Worm (Caenorhabditis elegans) whole organism, L3 larva: Measurements from ENCODE around the gene bgal-2.

Source experiments
- R02D3.7 ChIP-seq: fragments of 150-350 bp; optimal IDR thresholded peaks from 2 replicates; lab custom pipeline; 2014; ENCODE audit warnings: missing biosample characterization, missing genetic modification characterization
- ZK546.5 ChIP-seq: sonication (generic microtip); optimal IDR thresholded peaks from 2 replicates; lab custom pipeline; 2017; ENCODE audit warnings: missing biosample characterization, missing genetic modification characterization
- aly-2 ChIP-seq: fragments of 150-350 bp; optimal IDR thresholded peaks from 2 replicates; lab custom pipeline; 2014; ENCODE audit warnings: missing biosample characterization, missing genetic modification characterization
- ama-1 ChIP-seq: fragments of 150-350 bp; optimal IDR thresholded peaks from 2 replicates; lab custom pipeline; 2018
- ceh-16 ChIP-seq: sonication (generic microtip); optimal IDR thresholded peaks from 2 replicates; lab custom pipeline; 2017; ENCODE audit warnings: missing biosample characterization, missing genetic modification characterization
- ceh-28 ChIP-seq: fragments of 150-350 bp; optimal IDR thresholded peaks from 2 replicates; lab custom pipeline; 2014; ENCODE audit warnings: missing biosample characterization, missing genetic modification reagents, missing genetic modification characterization
- ceh-82 ChIP-seq: fragments of 150-350 bp; optimal IDR thresholded peaks from 2 replicates; lab custom pipeline; 2014; ENCODE audit warnings: missing biosample characterization, missing genetic modification characterization
- ceh-9 ChIP-seq: sonication (generic microtip); optimal IDR thresholded peaks from 2 replicates; lab custom pipeline; 2018; ENCODE audit warnings: missing biosample characterization, missing genetic modification characterization
- daf-12 ChIP-seq: fragments of 150-350 bp; optimal IDR thresholded peaks from 2 replicates; lab custom pipeline; 2014; ENCODE audit warnings: missing biosample characterization, missing genetic modification reagents, missing genetic modification characterization
- egl-27 ChIP-seq: sonication (generic microtip); optimal IDR thresholded peaks from 4 replicates; lab custom pipeline; 2017; ENCODE audit warnings: missing biosample characterization, missing genetic modification reagents, missing genetic modification characterization
- egl-5 ChIP-seq: fragments of 150-350 bp; optimal IDR thresholded peaks from 2 replicates; lab custom pipeline; 2017; ENCODE audit warnings: missing biosample characterization, missing genetic modification reagents, missing genetic modification characterization, inconsistent platforms
- elt-1 ChIP-seq: fragments of 150-350 bp; optimal IDR thresholded peaks from 2 replicates; lab custom pipeline; 2014; ENCODE audit warnings: missing biosample characterization, missing genetic modification characterization
- elt-2 ChIP-seq: sonication (generic microtip); optimal IDR thresholded peaks from 2 replicates; lab custom pipeline; 2016; ENCODE audit warnings: missing genetic modification reagents, mild to moderate bottlenecking, missing genetic modification characterization, missing compliant biosample characterization
- elt-3 ChIP-seq, 3 experiments: fragments of 150-350 bp in 1 of 3; sonication (generic microtip) in 2 of 3; optimal IDR thresholded peaks; 2 replicates in 2 of 3; 4 replicates in 1 of 3; lab custom pipeline; 2014 to 2017; ENCODE audit warnings: missing biosample characterization in 3 of 3, missing genetic modification characterization in 3 of 3
- eor-1 ChIP-seq, 2 experiments: fragments of 150-350 bp; optimal IDR thresholded peaks; 2 replicates each; lab custom pipeline; 2014 to 2018; ENCODE audit warnings: missing biosample characterization in 2 of 2, missing genetic modification characterization in 2 of 2
- fkh-10 ChIP-seq: sonication (generic microtip); optimal IDR thresholded peaks from 2 replicates; lab custom pipeline; 2017; ENCODE audit warnings: missing biosample characterization, missing genetic modification reagents, missing genetic modification characterization
- fkh-2 ChIP-seq: fragments of 150-350 bp; optimal IDR thresholded peaks from 2 replicates; lab custom pipeline; 2014; ENCODE audit warnings: missing biosample characterization, missing genetic modification reagents, missing genetic modification characterization
- fos-1 ChIP-seq: fragments of 150-350 bp; optimal IDR thresholded peaks from 2 replicates; lab custom pipeline; 2014; ENCODE audit warnings: missing biosample characterization, missing genetic modification characterization
- hmg-11 ChIP-seq: sonication (generic microtip); optimal IDR thresholded peaks from 2 replicates; lab custom pipeline; 2016; ENCODE audit warnings: missing genetic modification characterization, missing compliant biosample characterization
- jun-1 ChIP-seq: fragments of 150-350 bp; optimal IDR thresholded peaks from 2 replicates; lab custom pipeline; 2014; ENCODE audit warnings: missing biosample characterization, missing genetic modification reagents, missing genetic modification characterization
- lin-15B ChIP-seq: fragments of 150-350 bp; optimal IDR thresholded peaks from 2 replicates; lab custom pipeline; 2014; ENCODE audit warnings: missing biosample characterization, missing genetic modification characterization
- lin-39 ChIP-seq: fragments of 150-350 bp; optimal IDR thresholded peaks from 2 replicates; lab custom pipeline; 2018; ENCODE audit warnings: missing biosample characterization, missing genetic modification reagents, missing genetic modification characterization
- lsy-12 ChIP-seq: sonication (generic microtip); optimal IDR thresholded peaks from 2 replicates; lab custom pipeline; 2016; ENCODE audit warnings: mild to moderate bottlenecking, missing genetic modification characterization, missing compliant biosample characterization
- mdl-1 ChIP-seq: fragments of 150-350 bp; optimal IDR thresholded peaks from 2 replicates; lab custom pipeline; 2014; ENCODE audit warnings: missing biosample characterization, missing genetic modification characterization
- mml-1 ChIP-seq: fragments of 150-350 bp; sonication (generic microtip); optimal IDR thresholded peaks from 3 replicates; lab custom pipeline; 2014; ENCODE audit warnings: missing biosample characterization, missing genetic modification characterization
- nfya-1 ChIP-seq: sonication (generic microtip); optimal IDR thresholded peaks from 2 replicates; lab custom pipeline; 2017; ENCODE audit warnings: missing genetic modification characterization, mild to moderate bottlenecking, missing compliant biosample characterization, antibody characterized with exemption, moderate library complexity; ENCODE audit not compliant: insufficient read depth
- nhr-11 ChIP-seq: fragments of 150-350 bp; optimal IDR thresholded peaks from 2 replicates; lab custom pipeline; 2014; ENCODE audit warnings: missing biosample characterization, missing genetic modification characterization
- nhr-12 ChIP-seq: fragments of 150-350 bp; optimal IDR thresholded peaks from 2 replicates; lab custom pipeline; 2014; ENCODE audit warnings: missing biosample characterization, missing genetic modification characterization
- nhr-23 ChIP-seq: fragments of 150-350 bp; optimal IDR thresholded peaks from 2 replicates; lab custom pipeline; 2014; ENCODE audit warnings: missing biosample characterization, missing genetic modification reagents, missing genetic modification characterization
- nhr-237 ChIP-seq: fragments of 150-350 bp; optimal IDR thresholded peaks from 2 replicates; lab custom pipeline; 2014; ENCODE audit warnings: missing biosample characterization, missing genetic modification characterization
- nhr-25 ChIP-seq: sonication (generic microtip); optimal IDR thresholded peaks from 2 replicates; lab custom pipeline; 2017; ENCODE audit warnings: missing biosample characterization, missing genetic modification characterization
- nhr-28 ChIP-seq: fragments of 150-350 bp; optimal IDR thresholded peaks from 2 replicates; lab custom pipeline; 2014; ENCODE audit warnings: missing biosample characterization, missing genetic modification characterization
- nhr-43 ChIP-seq: sonication (generic microtip); optimal IDR thresholded peaks from 2 replicates; lab custom pipeline; 2016; ENCODE audit warnings: mild to moderate bottlenecking, missing genetic modification characterization, missing compliant biosample characterization; ENCODE audit not compliant: poor library complexity, severe bottlenecking
- nhr-67 ChIP-seq: fragments of 150-350 bp; optimal IDR thresholded peaks from 2 replicates; lab custom pipeline; 2014; ENCODE audit warnings: missing biosample characterization, missing genetic modification characterization
- nhr-76 ChIP-seq: fragments of 150-350 bp; sonication (generic microtip); optimal IDR thresholded peaks from 5 replicates; lab custom pipeline; 2014; ENCODE audit warnings: missing biosample characterization, missing genetic modification characterization
- nhr-77 ChIP-seq: fragments of 150-350 bp; optimal IDR thresholded peaks from 2 replicates; lab custom pipeline; 2014; ENCODE audit warnings: missing biosample characterization, missing genetic modification characterization
- pha-4 ChIP-seq: fragments of 150-350 bp; optimal IDR thresholded peaks from 2 replicates; lab custom pipeline; 2014; ENCODE audit warnings: missing biosample characterization, missing genetic modification reagents, missing genetic modification characterization
- pqm-1 ChIP-seq: fragments of 150-350 bp; optimal IDR thresholded peaks from 2 replicates; lab custom pipeline; 2017; ENCODE audit warnings: missing biosample characterization, missing genetic modification characterization, inconsistent platforms
- sea-2 ChIP-seq: fragments of 150-350 bp; sonication (generic microtip); optimal IDR thresholded peaks from 4 replicates; lab custom pipeline; 2014; ENCODE audit warnings: missing biosample characterization, missing genetic modification reagents, missing genetic modification characterization
- skn-1 ChIP-seq: fragments of 150-350 bp; optimal IDR thresholded peaks from 2 replicates; lab custom pipeline; 2014; ENCODE audit warnings: missing biosample characterization, missing genetic modification characterization
- snpc-4 ChIP-seq: fragments of 150-350 bp; optimal IDR thresholded peaks from 2 replicates; lab custom pipeline; 2014; ENCODE audit warnings: missing biosample characterization, missing genetic modification characterization
- tbx-2 ChIP-seq: sonication (generic microtip); optimal IDR thresholded peaks from 2 replicates; lab custom pipeline; 2016; ENCODE audit warnings: mild to moderate bottlenecking, missing genetic modification characterization, missing compliant biosample characterization
- unc-39 ChIP-seq: sonication (generic microtip); optimal IDR thresholded peaks from 4 replicates; lab custom pipeline; 2017; ENCODE audit warnings: missing biosample characterization, missing genetic modification characterization
- unc-62 ChIP-seq: fragments of 150-350 bp; sonication (generic microtip); optimal IDR thresholded peaks from 4 replicates; lab custom pipeline; 2014; ENCODE audit warnings: missing biosample characterization, missing genetic modification reagents, missing genetic modification characterization
- zag-1 ChIP-seq: fragments of 150-350 bp; optimal IDR thresholded peaks from 2 replicates; lab custom pipeline; 2014; ENCODE audit warnings: missing biosample characterization, missing genetic modification characterization
- ztf-11 ChIP-seq: fragments of 150-350 bp; optimal IDR thresholded peaks from 2 replicates; lab custom pipeline; 2014; ENCODE audit warnings: missing biosample characterization, missing genetic modification characterization
- ztf-4 ChIP-seq: fragments of 150-350 bp; optimal IDR thresholded peaks from 2 replicates; lab custom pipeline; 2014; ENCODE audit warnings: missing biosample characterization, missing genetic modification characterization

The bgal-2 gene

DNA sequence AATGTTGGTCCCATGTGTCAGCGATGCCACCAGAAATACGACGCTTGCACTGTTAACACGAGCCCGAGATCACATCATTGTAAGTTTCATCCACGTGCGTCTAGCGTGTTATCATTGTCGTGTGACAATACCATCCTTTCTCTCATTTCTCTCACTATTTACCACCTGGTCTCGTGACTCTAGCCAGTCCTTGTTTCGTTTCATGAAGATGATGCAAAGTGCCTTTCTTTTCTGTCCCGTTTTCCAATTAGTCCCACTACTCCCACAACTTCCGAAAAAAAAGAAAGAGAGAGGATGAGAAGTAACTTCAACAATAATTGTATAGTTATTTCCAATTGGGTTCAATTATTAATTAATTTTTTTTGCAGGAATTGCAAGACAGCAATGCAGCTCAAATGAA, 41.3 kb upstream of the bgal-2 start:
- TF ChIP-seq skn-1 (no peak), elt-3 (tag; optimal IDR thresholded peaks at IDR 0.05; lab: Kevin White, UChicago) (peak in 1 of 3 experiments; percentile 33), sea-2 (GFP tag; lab: Kevin White, UChicago) (no peak), ZK546.5 (no peak), nhr-237 (tag; lab: Kevin White, UChicago) (no peak), snpc-4 (tag; lab: Kevin White, UChicago) (no peak), nhr-28 (tag; lab: Kevin White, UChicago) (no peak), tbx-2 (no peak), mdl-1 (tag; lab: Kevin White, UChicago) (peak; percentile 100), nhr-67 (tag; lab: Kevin White, UChicago) (no peak), egl-27 (tag; lab: Kevin White, UChicago) (peak; percentile 74), aly-2 (tag; lab: Kevin White, UChicago) (no peak), nhr-77 (tag; lab: Kevin White, UChicago) (no peak), ceh-16 (tag; lab: Kevin White, UChicago) (no peak), pha-4 (peak; percentile 75), mml-1 (peak; percentile 86), unc-39 (tag; lab: Kevin White, UChicago) (no peak), eor-1 (tag; optimal IDR thresholded peaks at IDR 0.05; lab: Kevin White, UChicago) (no peak), nhr-12 (tag; lab: Kevin White, UChicago) (no peak), nhr-11 (tag; lab: Kevin White, UChicago) (no peak), lsy-12 (tag; lab: Kevin White, UChicago) (no peak), ceh-9 (tag; lab: Kevin White, UChicago) (no peak), fos-1 (tag; lab: Kevin White, UChicago) (no peak), zag-1 (no peak), lin-39 (tag; lab: Kevin White, UChicago) (no peak), jun-1 (peak; percentile 84), unc-62 (GFP tag; lab: Kevin White, UChicago) (no peak), ceh-28 (tag; lab: Kevin White, UChicago) (no peak), egl-5 (tag; lab: Kevin White, UChicago) (no peak), fkh-2 (tag; lab: Kevin White, UChicago) (no peak), pqm-1 (peak; percentile 60), ama-1 (lab: Kevin White, UChicago) (peak; percentile 74), elt-2 (tag; lab: Kevin White, UChicago) (peak; percentile 61), ztf-11 (no peak), ceh-82 (tag; lab: Kevin White, UChicago) (no peak), nfya-1 (tag; lab: Kevin White, UChicago) (peak; percentile 68), elt-1 (tag; lab: Kevin White, UChicago) (no peak), hmg-11 (tag; lab: Kevin White, UChicago) (no peak), daf-12 (tag; lab: Kevin White, UChicago) (no peak), nhr-76 (tag; lab: Kevin White, UChicago) (no peak), nhr-25 (peak; percentile 78), nhr-23 (tag; lab: Kevin White, UChicago) (peak; percentile 69), fkh-10 (GFP tag; lab: Kevin White, UChicago) (no peak), ztf-4 (no peak), R02D3.7 (tag; lab: Kevin White, UChicago) (no peak), lin-15B (tag; lab: Kevin White, UChicago) (no peak), nhr-43 (tag; lab: Kevin White, UChicago) (no peak)
